Fruit fly (Drosophila melanogaster) whole organism, embryonic: ENCODE measurements around the gene Taf8.

Source experiments
- Atf3 ChIP-seq: fragments of 200-800 bp; sonication (Bioruptor generic); optimal IDR thresholded peaks from 3 replicates; lab custom pipeline; 2016; ENCODE audit warnings: missing biosample characterization, missing genetic modification characterization
- BtbVII ChIP-seq: fragments of 200-800 bp; sonication (Bioruptor generic); optimal IDR thresholded peaks from 3 replicates; lab custom pipeline; 2017; ENCODE audit warnings: missing biosample characterization, mild to moderate bottlenecking, missing genetic modification characterization
- CG10274 ChIP-seq: fragments of 200-800 bp; sonication (Bioruptor generic); optimal IDR thresholded peaks from 3 replicates; lab custom pipeline; 2017; ENCODE audit warnings: missing biosample characterization, mild to moderate bottlenecking, missing genetic modification characterization
- CG10654 ChIP-seq: fragments of 200-800 bp; sonication (Bioruptor generic); optimal IDR thresholded peaks from 2 replicates; lab custom pipeline; 2016; ENCODE audit warnings: missing biosample characterization, missing genetic modification characterization
- CG14050 ChIP-seq: fragments of 200-800 bp; sonication (Bioruptor generic); IDR thresholded peaks from 3 replicates; pipeline ENCODE4 v1.3.6; 2022; ENCODE audit warnings: missing biosample characterization, missing genetic modification characterization
- CG15073 ChIP-seq: fragments of 200-800 bp; sonication (Bioruptor generic); optimal IDR thresholded peaks from 2 replicates; lab custom pipeline; 2016; ENCODE audit warnings: missing biosample characterization, missing genetic modification characterization
- CG15269 ChIP-seq: fragments of 200-800 bp; sonication (Bioruptor generic); optimal IDR thresholded peaks from 2 replicates; lab custom pipeline; 2018; ENCODE audit warnings: missing biosample characterization, mild to moderate bottlenecking, missing genetic modification characterization, moderate library complexity
- CG1603 ChIP-seq: fragments of 200-800 bp; sonication (Bioruptor generic); optimal IDR thresholded peaks from 2 replicates; lab custom pipeline; 2019; ENCODE audit warnings: missing biosample characterization, mild to moderate bottlenecking, missing genetic modification characterization, moderate library complexity
- CG1647 ChIP-seq: fragments of 200-800 bp; sonication (Bioruptor generic); optimal IDR thresholded peaks from 3 replicates; lab custom pipeline; 2016; ENCODE audit warnings: missing biosample characterization, missing genetic modification characterization
- CG16863 ChIP-seq: fragments of 200-800 bp; sonication (Bioruptor generic); optimal IDR thresholded peaks from 3 replicates; lab custom pipeline; 2016; ENCODE audit warnings: missing biosample characterization, missing genetic modification characterization
- CG17385 ChIP-seq: fragments of 200-800 bp; sonication (Bioruptor generic); optimal IDR thresholded peaks from 3 replicates; lab custom pipeline; 2018; ENCODE audit warnings: missing biosample characterization, mild to moderate bottlenecking, missing genetic modification characterization
- CG17612 ChIP-seq: fragments of 200-800 bp; sonication (Bioruptor generic); IDR thresholded peaks from 2 replicates; pipeline ENCODE4 v1.3.6; 2022; ENCODE audit warnings: missing biosample characterization, missing genetic modification characterization
- CG1832 ChIP-seq: fragments of 200-800 bp; sonication (Bioruptor generic); optimal IDR thresholded peaks from 2 replicates; lab custom pipeline; 2017; ENCODE audit warnings: missing biosample characterization, mild to moderate bottlenecking, missing genetic modification characterization, inconsistent platforms
- CG18476 ChIP-seq: fragments of 200-800 bp; sonication (Bioruptor generic); optimal IDR thresholded peaks from 2 replicates; lab custom pipeline; 2016; ENCODE audit warnings: missing biosample characterization, mild to moderate bottlenecking, missing genetic modification characterization
- CG31441 ChIP-seq: fragments of 200-800 bp; sonication (Bioruptor generic); IDR thresholded peaks from 2 replicates; pipeline ENCODE4 v1.3.6; 2022; ENCODE audit warnings: missing biosample characterization, missing genetic modification characterization
- CG34422 ChIP-seq: fragments of 200-800 bp; sonication (Bioruptor generic); IDR thresholded peaks from 3 replicates; pipeline ENCODE4 v1.3.6; 2022; ENCODE audit warnings: missing biosample characterization, missing genetic modification characterization
- CG4404 ChIP-seq: fragments of 200-800 bp; sonication (Bioruptor generic); IDR thresholded peaks from 2 replicates; pipeline ENCODE4 v1.3.6; 2022; ENCODE audit warnings: missing biosample characterization, missing genetic modification characterization
- CG6254 ChIP-seq: fragments of 200-800 bp; sonication (Bioruptor generic); optimal IDR thresholded peaks from 3 replicates; lab custom pipeline; 2017; ENCODE audit warnings: mild to moderate bottlenecking, missing biosample characterization, missing genetic modification reagents, missing genetic modification characterization
- CG7786 ChIP-seq: fragments of 200-800 bp; sonication (Bioruptor generic); optimal IDR thresholded peaks from 2 replicates; lab custom pipeline; 2016; ENCODE audit warnings: missing biosample characterization, missing genetic modification characterization
- CG9437 ChIP-seq: fragments of 200-800 bp; sonication (Bioruptor generic); optimal IDR thresholded peaks from 2 replicates; lab custom pipeline; 2018; ENCODE audit warnings: missing biosample characterization, mild to moderate bottlenecking, missing genetic modification characterization
- CG9797 ChIP-seq: fragments of 200-800 bp; sonication (Bioruptor generic); optimal IDR thresholded peaks from 3 replicates; lab custom pipeline; 2018; ENCODE audit warnings: missing biosample characterization, mild to moderate bottlenecking, missing genetic modification characterization
- CG9932 ChIP-seq: fragments of 200-800 bp; sonication (Bioruptor generic); IDR thresholded peaks from 2 replicates; pipeline ENCODE4 v1.3.6; 2022; ENCODE audit warnings: missing biosample characterization, missing genetic modification characterization
- CTCF ChIP-seq: fragments of 200-800 bp; sonication (Bioruptor generic); optimal IDR thresholded peaks from 2 replicates; lab custom pipeline; 2017; ENCODE audit warnings: missing biosample characterization, mild to moderate bottlenecking, missing genetic modification characterization, moderate library complexity
- Camta ChIP-seq: fragments of 200-800 bp; sonication (Bioruptor generic); optimal IDR thresholded peaks from 2 replicates; lab custom pipeline; 2016; ENCODE audit warnings: missing biosample characterization, missing genetic modification characterization
- Elba2 ChIP-seq: fragments of 200-800 bp; sonication (Bioruptor generic); optimal IDR thresholded peaks from 3 replicates; lab custom pipeline; 2016; ENCODE audit warnings: missing biosample characterization, missing genetic modification characterization
- Mad ChIP-seq: fragments of 200-800 bp; sonication (Bioruptor generic); optimal IDR thresholded peaks from 2 replicates; lab custom pipeline; 2016; ENCODE audit warnings: missing biosample characterization, missing genetic modification characterization
- Med ChIP-seq: fragments of 200-800 bp; sonication (Bioruptor generic); peaks from one replicate; lab custom pipeline; 2016; ENCODE audit warnings: missing biosample characterization, missing genetic modification characterization, mild to moderate bottlenecking, inconsistent platforms, moderate library complexity
- NFAT ChIP-seq: fragments of 200-800 bp; sonication (Bioruptor generic); IDR thresholded peaks from 2 replicates; pipeline ENCODE4 v1.3.6; 2022; ENCODE audit warnings: missing biosample characterization, missing genetic modification characterization
- Ptx1 ChIP-seq: fragments of 200-800 bp; sonication (Bioruptor generic); IDR thresholded peaks from 2 replicates; pipeline ENCODE4 v1.3.6; 2022; ENCODE audit warnings: missing biosample characterization, missing genetic modification characterization
- Sry-β ChIP-seq: fragments of 200-800 bp; sonication (Bioruptor generic); optimal IDR thresholded peaks from 2 replicates; lab custom pipeline; 2018; ENCODE audit warnings: missing biosample characterization, mild to moderate bottlenecking, missing genetic modification characterization, moderate library complexity
- Taf1 ChIP-seq: fragments of 200-800 bp; sonication (Bioruptor generic); IDR thresholded peaks from 2 replicates; pipeline ENCODE4 v1.3.6; 2022; ENCODE audit warnings: missing biosample characterization, missing genetic modification characterization
- Usf ChIP-seq: fragments of 200-800 bp; sonication (Bioruptor generic); optimal IDR thresholded peaks from 2 replicates; lab custom pipeline; 2017; ENCODE audit warnings: missing genotype, missing biosample characterization, missing genetic modification characterization
- Xrp1 ChIP-seq: fragments of 200-800 bp; sonication (Bioruptor generic); IDR thresholded peaks from 2 replicates; pipeline ENCODE4 v1.3.6; 2022; ENCODE audit warnings: missing biosample characterization, missing genetic modification characterization
- bbx ChIP-seq: fragments of 200-800 bp; sonication (Bioruptor generic); IDR thresholded peaks from 2 replicates; pipeline ENCODE4 v1.3.6; 2022; ENCODE audit warnings: missing biosample characterization, missing genetic modification characterization; ENCODE audit not compliant: partially characterized antibody
- corto ChIP-seq: fragments of 200-800 bp; sonication (Bioruptor generic); optimal IDR thresholded peaks from 2 replicates; lab custom pipeline; 2016; ENCODE audit warnings: missing biosample characterization, mild to moderate bottlenecking, missing genetic modification characterization, moderate library complexity
- dm ChIP-seq: fragments of 200-800 bp; sonication (Bioruptor generic); optimal IDR thresholded peaks from 3 replicates; lab custom pipeline; 2016; ENCODE audit warnings: missing biosample characterization, missing genetic modification characterization
- gsb ChIP-seq: fragments of 200-800 bp; sonication (Bioruptor generic); IDR thresholded peaks from 2 replicates; pipeline ENCODE4 v1.3.6; 2022; ENCODE audit warnings: missing biosample characterization, missing genetic modification characterization
- gsb-n ChIP-seq: fragments of 200-800 bp; sonication (Bioruptor generic); optimal IDR thresholded peaks from 3 replicates; lab custom pipeline; 2018; ENCODE audit warnings: missing biosample characterization, mild to moderate bottlenecking, missing genetic modification characterization
- hth ChIP-seq: fragments of >200 bp; optimal IDR thresholded peaks from 2 replicates; lab custom pipeline; 2017; ENCODE audit warnings: inconsistent platforms
- ind ChIP-seq: fragments of 200-800 bp; sonication (Bioruptor generic); optimal IDR thresholded peaks from 3 replicates; lab custom pipeline; 2016; ENCODE audit warnings: missing biosample characterization, missing genetic modification characterization
- jigr1 ChIP-seq: fragments of 200-800 bp; sonication (Bioruptor generic); IDR thresholded peaks from 3 replicates; pipeline ENCODE4 v1.3.6; 2022; ENCODE audit warnings: missing biosample characterization, missing genetic modification characterization
- ken ChIP-seq: fragments of 200-800 bp; sonication (Bioruptor generic); IDR thresholded peaks from 3 replicates; pipeline ENCODE4 v1.3.6; 2022; ENCODE audit warnings: missing biosample characterization, missing genetic modification characterization
- lola ChIP-seq, 3 experiments: fragments of >200 bp in 2 of 3; fragments of 200-800 bp in 1 of 3; sonication (Bioruptor generic) in 1 of 3; optimal IDR thresholded peaks; 2 replicates each; lab custom pipeline; 2017 to 2019; ENCODE audit warnings: missing biosample characterization in 3 of 3, missing genetic modification characterization in 3 of 3, mild to moderate bottlenecking in 1 of 3, moderate library complexity in 1 of 3
- nau ChIP-seq: fragments of 200-800 bp; sonication (Bioruptor generic); optimal IDR thresholded peaks from 3 replicates; lab custom pipeline; 2017; ENCODE audit warnings: missing biosample characterization, mild to moderate bottlenecking, missing genetic modification characterization, missing genetic modification reagents
- org-1 ChIP-seq: fragments of 200-800 bp; sonication (Bioruptor generic); optimal IDR thresholded peaks from 2 replicates; lab custom pipeline; 2017; ENCODE audit warnings: missing biosample characterization, missing genetic modification characterization
- peb ChIP-seq: fragments of 200-800 bp; sonication (Bioruptor generic); IDR thresholded peaks from 2 replicates; pipeline ENCODE4 v1.3.6; 2022; ENCODE audit warnings: missing biosample characterization, missing genetic modification characterization
- pho ChIP-seq: fragments of 200-800 bp; sonication (Bioruptor generic); optimal IDR thresholded peaks from 2 replicates; lab custom pipeline; 2016; ENCODE audit warnings: missing biosample characterization, missing genetic modification characterization
- repo ChIP-seq: fragments of 200-800 bp; sonication (Bioruptor generic); optimal IDR thresholded peaks from 2 replicates; lab custom pipeline; 2016; ENCODE audit warnings: missing biosample characterization, missing genetic modification characterization
- rib ChIP-seq: fragments of 200-800 bp; sonication (Bioruptor generic); IDR thresholded peaks from 2 replicates; pipeline ENCODE4 v1.3.6; 2022; ENCODE audit warnings: missing biosample characterization, missing genetic modification characterization
- sens ChIP-seq: fragments of 200-800 bp; sonication (Bioruptor generic); peaks from one replicate; lab custom pipeline; 2016; ENCODE audit warnings: missing biosample characterization, missing genetic modification characterization
- sens-2 ChIP-seq: fragments of 200-800 bp; sonication (Bioruptor generic); IDR thresholded peaks from 2 replicates; pipeline ENCODE4 v1.3.6; 2022; ENCODE audit warnings: missing biosample characterization, missing genetic modification characterization
- tap ChIP-seq: fragments of 200-800 bp; optimal IDR thresholded peaks from 3 replicates; lab custom pipeline; 2019; ENCODE audit warnings: missing biosample characterization, mild to moderate bottlenecking, missing genetic modification characterization, moderate library complexity
- z ChIP-seq: fragments of 200-800 bp; sonication (Bioruptor generic); IDR thresholded peaks from 3 replicates; pipeline ENCODE4 v1.3.6; 2022; ENCODE audit warnings: missing biosample characterization, missing genetic modification characterization
- zfh1 ChIP-seq: fragments of 200-800 bp; sonication (Bioruptor generic); IDR thresholded peaks from 3 replicates; pipeline ENCODE4 v1.3.6; 2022; ENCODE audit warnings: missing biosample characterization, missing genetic modification characterization

Gene Taf8

dm6 chrX:18101778-18102177, at the start of gene Taf8 (continued):
- TF ChIP-seq CTCF (GFP tag; lab: Kevin White, UChicago) (no peak), Usf (GFP tag; lab: Kevin White, UChicago) (no peak), CG15073 (GFP tag; lab: Kevin White, UChicago) (no peak), CG1603 (tag; lab: Kevin White, UChicago) (peak; percentile 20), CG15269 (tag; lab: Kevin White, UChicago) (no peak), Atf3 (no peak), CG17612 (GFP tag; lab: Robert Waterston, UW) (no peak), gsb-n (tag; lab: Kevin White, UChicago) (no peak), Sry-β (no peak), ind (GFP tag; lab: Kevin White, UChicago) (no peak), NFAT (GFP tag; lab: Robert Waterston, UW) (peak; percentile 39; the same call in 1 of the 2 replicates), CG17385 (GFP tag; lab: Kevin White, UChicago) (no peak), zfh1 (GFP tag; lab: Robert Waterston, UW) (0 out of 3 replicates have a peak, but pooled peaks have one; percentile 14), bbx (peak; percentile 73), ken (GFP tag; lab: Robert Waterston, UW) (no peak), rib (GFP tag; lab: Robert Waterston, UW) (no peak), Camta (no peak), z (GFP tag; lab: Robert Waterston, UW) (no peak), CG9797 (GFP tag; lab: Kevin White, UChicago) (no peak), CG16863 (GFP tag; lab: Kevin White, UChicago) (no peak), corto (GFP tag; lab: Kevin White, UChicago) (no peak), BtbVII (GFP tag; lab: Kevin White, UChicago) (no peak), Xrp1 (GFP tag; lab: Robert Waterston, UW) (no peak), CG14050 (no peak), Elba2 (GFP tag; lab: Kevin White, UChicago) (no peak), Med (peak; percentile 40), org-1 (GFP tag; lab: Kevin White, UChicago) (no peak), sens-2 (no peak), CG4404 (no peak), pho (GFP tag; lab: Kevin White, UChicago) (no peak), sens (peak; percentile 16), CG1832 (GFP tag; lab: Kevin White, UChicago) (no peak), hth (lab: Kevin White, UChicago) (no peak), gsb (GFP tag; lab: Robert Waterston, UW) (no peak), CG1647 (no peak), CG9437 (no peak), CG31441 (GFP tag; lab: Robert Waterston, UW) (no peak), repo (GFP tag; lab: Kevin White, UChicago) (no peak), Mad (no peak), CG18476 (GFP tag; lab: Kevin White, UChicago) (no peak), tap (tag; lab: Kevin White, UChicago) (no peak), CG6254 (no peak), CG10654 (GFP tag; lab: Kevin White, UChicago) (no peak), lola (GFP tag; optimal IDR thresholded peaks at IDR 0.05; lab: Kevin White, UChicago) (no peak), CG7786 (GFP tag; lab: Kevin White, UChicago) (no peak), dm (GFP tag; lab: Kevin White, UChicago) (no peak), CG9932 (peak; percentile 68), Taf1 (GFP tag; lab: Robert Waterston, UW) (no peak), peb (GFP tag; lab: Robert Waterston, UW) (no peak), Ptx1 (GFP tag; lab: Robert Waterston, UW) (0 out of 2 replicates have a peak, but pooled peaks have one; percentile 35), CG34422 (GFP tag; lab: Robert Waterston, UW) (peak; percentile 43; the same call in 1 of the 3 replicates), jigr1 (GFP tag; lab: Robert Waterston, UW) (no peak), CG10274 (GFP tag; lab: Kevin White, UChicago) (no peak), nau (GFP tag; lab: Kevin White, UChicago) (no peak)
